Fruit fly (Drosophila melanogaster) whole organism, prepupa: ENCODE results near the gene cd.

Source experiments
- Blimp-1 ChIP-seq: fragments of 200-800 bp; sonication (Bioruptor generic); optimal IDR thresholded peaks from 3 replicates; lab custom pipeline; 2017; ENCODE audit warnings: missing biosample characterization, missing genetic modification characterization, mild to moderate bottlenecking, moderate library complexity, missing genetic modification reagents
- CG10631 ChIP-seq: fragments of 200-800 bp; sonication (Bioruptor generic); optimal IDR thresholded peaks from 2 replicates; lab custom pipeline; 2016; ENCODE audit warnings: missing biosample characterization, missing genetic modification characterization
- CG10669 ChIP-seq: fragments of 200-800 bp; sonication (Bioruptor generic); optimal IDR thresholded peaks from 3 replicates; lab custom pipeline; 2018; ENCODE audit warnings: missing biosample characterization, mild to moderate bottlenecking, missing genetic modification characterization, moderate library complexity
- CG11762 ChIP-seq: fragments of 200-800 bp; sonication (Bioruptor generic); optimal IDR thresholded peaks from 3 replicates; lab custom pipeline; 2016; ENCODE audit warnings: missing biosample characterization, missing genetic modification characterization; ENCODE audit not compliant: insufficient read depth
- CG11902 ChIP-seq: fragments of 200-800 bp; sonication (Bioruptor generic); optimal IDR thresholded peaks from 3 replicates; lab custom pipeline; 2016; ENCODE audit warnings: missing biosample characterization, missing genetic modification characterization
- CG15336 ChIP-seq: fragments of 200-800 bp; sonication (Bioruptor generic); IDR thresholded peaks from 2 replicates; pipeline ENCODE4 v1.3.6; 2022; ENCODE audit warnings: missing biosample characterization, missing genetic modification characterization
- CG1621 ChIP-seq: fragments of 200-800 bp; sonication (Bioruptor generic); optimal IDR thresholded peaks from 3 replicates; lab custom pipeline; 2018; ENCODE audit warnings: missing biosample characterization, mild to moderate bottlenecking, missing genetic modification characterization
- CG3032 ChIP-seq: fragments of 200-800 bp; optimal IDR thresholded peaks from 2 replicates; lab custom pipeline; 2019; ENCODE audit warnings: missing biosample characterization, mild to moderate bottlenecking, missing genetic modification characterization, moderate library complexity
- CG31627 ChIP-seq: fragments of 200-800 bp; sonication (Bioruptor generic); optimal IDR thresholded peaks from 3 replicates; lab custom pipeline; 2016; ENCODE audit warnings: missing biosample characterization, missing genetic modification characterization
- CG34406 ChIP-seq: fragments of 200-800 bp; sonication (Bioruptor generic); optimal IDR thresholded peaks from 3 replicates; lab custom pipeline; 2016; ENCODE audit warnings: missing biosample characterization, missing genetic modification characterization
- CG3919 ChIP-seq: fragments of 200-800 bp; sonication (Bioruptor generic); optimal IDR thresholded peaks from 3 replicates; lab custom pipeline; 2016; ENCODE audit warnings: missing biosample characterization, missing genetic modification characterization
- CG4318 ChIP-seq: fragments of 200-800 bp; sonication (Bioruptor generic); optimal IDR thresholded peaks from 3 replicates; lab custom pipeline; 2017; ENCODE audit warnings: missing biosample characterization, mild to moderate bottlenecking, missing genetic modification characterization
- CG6276 ChIP-seq: fragments of 200-800 bp; sonication (Bioruptor generic); optimal IDR thresholded peaks from 2 replicates; lab custom pipeline; 2017; ENCODE audit warnings: missing biosample characterization, mild to moderate bottlenecking, missing genetic modification characterization
- CG6808 ChIP-seq: fragments of 200-800 bp; sonication (Bioruptor generic); optimal IDR thresholded peaks from 3 replicates; lab custom pipeline; 2017; ENCODE audit warnings: missing biosample characterization, missing genetic modification characterization, mild to moderate bottlenecking, moderate library complexity, missing genetic modification reagents
- CG6854 ChIP-seq: fragments of 200-800 bp; sonication (Bioruptor generic); optimal IDR thresholded peaks from 2 replicates; lab custom pipeline; 2017; ENCODE audit warnings: missing biosample characterization, mild to moderate bottlenecking, missing genetic modification characterization
- CG7368 ChIP-seq: fragments of 200-800 bp; sonication (Bioruptor generic); optimal IDR thresholded peaks from 3 replicates; lab custom pipeline; 2016; ENCODE audit warnings: missing biosample characterization, missing genetic modification characterization
- CG8119 ChIP-seq: fragments of 200-800 bp; sonication (Bioruptor generic); IDR thresholded peaks from 3 replicates; pipeline ENCODE4 v1.3.6; 2022; ENCODE audit warnings: missing biosample characterization, missing genetic modification characterization
- CG8319 ChIP-seq: fragments of 200-800 bp; sonication (Bioruptor generic); optimal IDR thresholded peaks from 3 replicates; lab custom pipeline; 2016; ENCODE audit warnings: missing biosample characterization, missing genetic modification characterization
- Eip78C ChIP-seq: fragments of 200-800 bp; sonication (Bioruptor generic); peaks from one replicate; lab custom pipeline; 2016; ENCODE audit warnings: missing biosample characterization, missing genetic modification characterization
- Eip93F ChIP-seq: fragments of 200-800 bp; sonication (Bioruptor generic); optimal IDR thresholded peaks from 2 replicates; lab custom pipeline; 2016; ENCODE audit warnings: missing biosample characterization, mild to moderate bottlenecking, missing genetic modification characterization
- Gug ChIP-seq: fragments of 200-800 bp; sonication (Bioruptor generic); IDR thresholded peaks from 2 replicates; pipeline ENCODE4 v1.3.6; 2022; ENCODE audit warnings: missing biosample characterization, missing genetic modification characterization
- Hr38 ChIP-seq: sonication (Bioruptor generic); optimal IDR thresholded peaks from 2 replicates; lab custom pipeline; 2016; ENCODE audit warnings: missing biosample characterization, missing genetic modification characterization
- Hr4 ChIP-seq: fragments of 200-800 bp; sonication (Bioruptor generic); optimal IDR thresholded peaks from 3 replicates; lab custom pipeline; 2016; ENCODE audit warnings: missing biosample characterization, missing genetic modification characterization
- Smox ChIP-seq: fragments of 200-800 bp; sonication (Bioruptor generic); optimal IDR thresholded peaks from 3 replicates; lab custom pipeline; 2016; ENCODE audit warnings: missing biosample characterization, missing genetic modification characterization
- Sox102F ChIP-seq: fragments of 200-800 bp; sonication (Bioruptor generic); optimal IDR thresholded peaks from 2 replicates; lab custom pipeline; 2016; ENCODE audit warnings: missing biosample characterization, mild to moderate bottlenecking, missing genetic modification characterization
- Sox14 ChIP-seq: fragments of 200-800 bp; sonication (Bioruptor generic); optimal IDR thresholded peaks from 3 replicates; lab custom pipeline; 2016; ENCODE audit warnings: missing biosample characterization, missing genetic modification characterization
- Sox15 ChIP-seq: fragments of 200-800 bp; sonication (Bioruptor generic); optimal IDR thresholded peaks from 3 replicates; lab custom pipeline; 2016; ENCODE audit warnings: missing biosample characterization, missing genetic modification characterization
- acj6 ChIP-seq: fragments of 200-800 bp; sonication (Bioruptor generic); optimal IDR thresholded peaks from 3 replicates; lab custom pipeline; 2016; ENCODE audit warnings: missing biosample characterization, missing genetic modification characterization
- dac ChIP-seq: fragments of 200-800 bp; sonication (Bioruptor generic); optimal IDR thresholded peaks from 2 replicates; lab custom pipeline; 2017; ENCODE audit warnings: missing biosample characterization, mild to moderate bottlenecking, missing genetic modification characterization
- dsx ChIP-seq: fragments of 200-800 bp; optimal IDR thresholded peaks from 3 replicates; lab custom pipeline; 2019; ENCODE audit warnings: missing biosample characterization, mild to moderate bottlenecking, missing genetic modification characterization, moderate library complexity; ENCODE audit not compliant: poor library complexity, severe bottlenecking
- eg ChIP-seq: fragments of 200-800 bp; sonication (Bioruptor generic); IDR thresholded peaks from 3 replicates; pipeline ENCODE4 v1.3.6; 2022; ENCODE audit warnings: missing biosample characterization, missing genetic modification characterization
- esn ChIP-seq: fragments of 200-800 bp; sonication (Bioruptor generic); optimal IDR thresholded peaks from 2 replicates; lab custom pipeline; 2016; ENCODE audit warnings: missing biosample characterization, mild to moderate bottlenecking, missing genetic modification characterization, moderate library complexity
- fkh ChIP-seq: fragments of 200-800 bp; sonication (Bioruptor generic); optimal IDR thresholded peaks from 3 replicates; lab custom pipeline; 2017; ENCODE audit warnings: missing biosample characterization, mild to moderate bottlenecking, missing genetic modification characterization, moderate library complexity
- pdm3 ChIP-seq: fragments of 200-800 bp; sonication (Bioruptor generic); optimal IDR thresholded peaks from 3 replicates; lab custom pipeline; 2016; ENCODE audit warnings: missing biosample characterization, missing genetic modification characterization
- salr ChIP-seq, 2 experiments: fragments of 200-800 bp; sonication (Bioruptor generic); optimal IDR thresholded peaks; 3 replicates each; lab custom pipeline; 2016 to 2018; ENCODE audit warnings: missing biosample characterization in 2 of 2, missing genetic modification characterization in 2 of 2, mild to moderate bottlenecking in 1 of 2
- ss ChIP-seq, 2 experiments: fragments of 200-800 bp; sonication (Bioruptor generic); optimal IDR thresholded peaks; 2 replicates in 1 of 2; 3 replicates in 1 of 2; lab custom pipeline; 2017 to 2018; ENCODE audit warnings: mild to moderate bottlenecking in 2 of 2, missing biosample characterization in 2 of 2, missing genetic modification characterization in 2 of 2, moderate library complexity in 1 of 2
- svp ChIP-seq: fragments of 200-800 bp; sonication (Bioruptor generic); peaks from one replicate; lab custom pipeline; 2016; ENCODE audit warnings: missing biosample characterization, missing genetic modification characterization
- topi ChIP-seq: fragments of 200-800 bp; sonication (Bioruptor generic); optimal IDR thresholded peaks from 3 replicates; lab custom pipeline; 2016; ENCODE audit warnings: missing biosample characterization, missing genetic modification characterization
- vri ChIP-seq: fragments of 200-800 bp; sonication (Bioruptor generic); optimal IDR thresholded peaks from 3 replicates; lab custom pipeline; 2016; ENCODE audit warnings: missing biosample characterization, mild to moderate bottlenecking, missing genetic modification characterization

The cd gene

DNA sequence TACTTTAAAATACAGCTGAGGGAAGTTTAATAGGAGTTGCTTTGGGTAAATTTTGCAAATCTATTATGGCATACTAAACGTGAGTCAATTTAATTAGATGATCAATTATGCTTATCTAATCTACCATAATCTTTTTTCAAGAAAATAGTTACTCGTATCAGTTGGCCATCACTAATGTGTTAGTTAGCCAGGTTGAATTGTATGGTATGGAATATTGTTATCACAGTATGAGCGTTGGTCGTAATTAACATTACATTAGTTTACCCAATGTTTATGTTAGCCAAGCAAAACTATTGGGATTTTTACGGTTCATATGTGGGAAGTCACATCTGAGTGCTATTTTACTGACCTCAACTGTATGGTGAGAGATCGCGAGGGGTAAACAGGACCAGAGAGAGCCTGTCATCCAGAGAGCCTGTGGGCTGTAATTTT is 21.2 kb upstream of the cd start (continued):
- TF ChIP-seq CG31627 = peak; percentile 87
- TF ChIP-seq CG3032 = peak; percentile 67
- TF ChIP-seq acj6 (GFP tag; lab: Kevin White, UChicago) = peak; percentile 61
- TF ChIP-seq CG7368 (GFP tag; lab: Kevin White, UChicago) = peak; percentile 37
- TF ChIP-seq CG11902 (GFP tag; lab: Kevin White, UChicago) = peak; percentile 58
- peak; percentile 77 for TF ChIP-seq CG6808
- TF ChIP-seq Blimp-1 (GFP tag; lab: Kevin White, UChicago) = peak; percentile 59

dm6 chr3R:22675447-22675846 is 19.3 kb upstream of the cd start:
- peak in 1 of 2 experiments; percentile 13 for TF ChIP-seq ss (GFP tag; optimal IDR thresholded peaks at IDR 0.05; lab: Kevin White, UChicago)
- no peak for TF ChIP-seq CG6276 (GFP tag; lab: Kevin White, UChicago)
- no peak for TF ChIP-seq Sox102F (GFP tag; lab: Kevin White, UChicago)
- no peak for TF ChIP-seq Gug
- peak; percentile 54 for TF ChIP-seq Eip78C (GFP tag; lab: Kevin White, UChicago)

- no peak for TF ChIP-seq CG6808
- no peak for TF ChIP-seq Sox14 (GFP tag; lab: Kevin White, UChicago)
- TF ChIP-seq pdm3 = no peak
- no peak for TF ChIP-seq CG15336 (GFP tag; lab: Robert Waterston, UW)
- no peak for TF ChIP-seq salr (GFP tag; optimal IDR thresholded peaks at IDR 0.05; lab: Kevin White, UChicago)
- TF ChIP-seq esn (GFP tag; lab: Kevin White, UChicago) = no peak
- TF ChIP-seq ss (GFP tag; optimal IDR thresholded peaks at IDR 0.05; lab: Kevin White, UChicago) = peak in 1 of 2 experiments; percentile 43
- peak; percentile 73 for TF ChIP-seq vri (GFP tag; lab: Kevin White, UChicago)
- no peak for TF ChIP-seq eg (GFP tag; lab: Robert Waterston, UW)
- TF ChIP-seq CG11762 (GFP tag; lab: Kevin White, UChicago) = no peak
- no peak for TF ChIP-seq CG11902 (GFP tag; lab: Kevin White, UChicago)
- no peak for TF ChIP-seq dsx (GFP tag; lab: Kevin White, UChicago)
- TF ChIP-seq Sox15 (GFP tag; lab: Kevin White, UChicago) = no peak
- TF ChIP-seq Blimp-1 (GFP tag; lab: Kevin White, UChicago) = no peak
- peak; percentile 80 for TF ChIP-seq fkh (GFP tag; lab: Kevin White, UChicago)
- TF ChIP-seq Hr4 (GFP tag; lab: Kevin White, UChicago) = no peak
- no peak for TF ChIP-seq CG6276 (GFP tag; lab: Kevin White, UChicago)
- no peak for TF ChIP-seq CG10631 (GFP tag; lab: Kevin White, UChicago)
- no peak for TF ChIP-seq Smox (GFP tag; lab: Kevin White, UChicago)
- TF ChIP-seq dac (GFP tag; lab: Kevin White, UChicago) = no peak
- TF ChIP-seq CG1621 (tag; lab: Kevin White, UChicago) = no peak
- no peak for TF ChIP-seq CG3032
- TF ChIP-seq CG3919 = no peak
- TF ChIP-seq Gug = no peak
- TF ChIP-seq Eip78C (GFP tag; lab: Kevin White, UChicago) = peak; percentile 51
- peak; percentile 47 for TF ChIP-seq CG6854 (GFP tag; lab: Kevin White, UChicago)
- no peak for TF ChIP-seq Hr38 (GFP tag; lab: Kevin White, UChicago)
- no peak for TF ChIP-seq CG8119 (GFP tag; lab: Robert Waterston, UW)
- no peak for TF ChIP-seq CG4318
- peak; percentile 58 for TF ChIP-seq Eip93F (GFP tag; lab: Kevin White, UChicago)
- TF ChIP-seq CG10669 (GFP tag; lab: Kevin White, UChicago) = no peak
- TF ChIP-seq CG8319 (GFP tag; lab: Kevin White, UChicago) = no peak
- TF ChIP-seq topi (GFP tag; lab: Kevin White, UChicago) = no peak
- peak; percentile 59 for TF ChIP-seq svp (GFP tag; lab: Kevin White, UChicago)
- TF ChIP-seq CG34406 = no peak
These were observed 10.5 kb upstream of the cd start for dm6 chr3R:22684044-22684947.
